Worm (Caenorhabditis elegans) whole organism, L1 larva: ENCODE data around the gene srx-73.

Source experiments
- ceh-90 ChIP-seq: sonication (generic microtip); optimal IDR thresholded peaks from 2 replicates; lab custom pipeline; 2016; ENCODE audit warnings: missing genetic modification characterization, missing compliant biosample characterization
- dpl-1 ChIP-seq, 3 experiments: fragments of 150-350 bp in 2 of 3; sonication (generic microtip) in 1 of 3; optimal IDR thresholded peaks; 2 replicates each; lab custom pipeline; 2014 to 2017; ENCODE audit warnings: missing biosample characterization in 3 of 3, missing genetic modification characterization in 3 of 3, missing genetic modification reagents in 3 of 3
- fos-1 ChIP-seq: fragments of 150-350 bp; optimal IDR thresholded peaks from 2 replicates; lab custom pipeline; 2014; ENCODE audit warnings: missing biosample characterization, missing genetic modification characterization
- jun-1 ChIP-seq: fragments of 150-350 bp; optimal IDR thresholded peaks from 2 replicates; lab custom pipeline; 2014; ENCODE audit warnings: missing biosample characterization, missing genetic modification reagents, missing genetic modification characterization
- lin-35 ChIP-seq, 2 experiments: fragments of 150-350 bp; optimal IDR thresholded peaks; 2 replicates each; lab custom pipeline; 2014; ENCODE audit warnings: missing biosample characterization in 2 of 2, missing genetic modification characterization in 2 of 2, missing genetic modification reagents in 2 of 2
- nhr-11 ChIP-seq: fragments of 150-350 bp; optimal IDR thresholded peaks from 2 replicates; lab custom pipeline; 2014; ENCODE audit warnings: missing biosample characterization, missing genetic modification characterization
- nhr-90 ChIP-seq: sonication (generic microtip); optimal IDR thresholded peaks from 2 replicates; lab custom pipeline; 2016; ENCODE audit warnings: mild to moderate bottlenecking, missing genetic modification characterization, missing compliant biosample characterization; ENCODE audit not compliant: poor library complexity
- snpc-4 ChIP-seq: fragments of 150-350 bp; optimal IDR thresholded peaks from 2 replicates; lab custom pipeline; 2014; ENCODE audit warnings: missing biosample characterization, missing genetic modification characterization
- unc-62 ChIP-seq: fragments of 150-350 bp; optimal IDR thresholded peaks from 2 replicates; lab custom pipeline; 2014; ENCODE audit warnings: missing biosample characterization, missing genetic modification reagents, missing genetic modification characterization
- xbp-1 ChIP-seq: sonication (generic microtip); optimal IDR thresholded peaks from 2 replicates; lab custom pipeline; 2016; ENCODE audit warnings: missing genetic modification characterization, missing compliant biosample characterization
- ztf-11 ChIP-seq, 2 experiments: sonication (generic microtip); optimal IDR thresholded peaks; 2 replicates each; lab custom pipeline; 2016 to 2017; ENCODE audit warnings: missing genetic modification characterization in 2 of 2, missing biosample characterization in 1 of 2, missing compliant biosample characterization in 1 of 2

DNA sequence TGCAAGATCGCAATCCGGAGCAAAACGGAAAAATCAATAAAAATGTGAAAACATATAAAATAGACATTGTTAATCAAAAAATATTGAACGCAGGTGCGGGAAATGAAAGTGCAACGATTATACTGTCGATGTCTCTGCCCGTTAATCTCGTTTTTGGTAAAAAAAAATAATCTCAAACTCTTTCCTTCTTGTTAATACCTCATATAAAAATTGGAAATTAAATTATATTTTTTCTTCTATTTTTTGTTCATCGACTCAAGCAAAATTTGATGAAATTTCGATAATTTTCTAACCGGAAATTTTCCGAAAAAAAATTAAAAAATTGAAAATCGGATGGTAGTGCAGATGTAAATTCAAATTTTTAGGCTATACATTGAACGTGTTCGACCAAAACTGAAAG is 6.9 kb upstream of the srx-73 start, which contains the start of gene K03B4.9:
- no peak for TF ChIP-seq nhr-90 (tag; lab: Kevin White, UChicago)
- no peak for TF ChIP-seq ceh-90 (tag; lab: Kevin White, UChicago)
- TF ChIP-seq jun-1: no peak
- TF ChIP-seq unc-62 (GFP tag; lab: Kevin White, UChicago): no peak
- TF ChIP-seq ztf-11 (tag; optimal IDR thresholded peaks at IDR 0.05; lab: Kevin White, UChicago): no peak
- no peak for TF ChIP-seq nhr-11 (tag; lab: Kevin White, UChicago)
- no peak for TF ChIP-seq dpl-1 (GFP tag; optimal IDR thresholded peaks at IDR 0.05; lab: Kevin White, UChicago)
- no peak for TF ChIP-seq snpc-4 (tag; lab: Kevin White, UChicago)
- TF ChIP-seq xbp-1: no peak
- TF ChIP-seq lin-35 (GFP tag; optimal IDR thresholded peaks at IDR 0.05; lab: Kevin White, UChicago): no peak
- no peak for TF ChIP-seq fos-1 (tag; lab: Kevin White, UChicago)
